Worm (Caenorhabditis elegans): ENCODE measurements around the gene F31E9.6.

DNA sequence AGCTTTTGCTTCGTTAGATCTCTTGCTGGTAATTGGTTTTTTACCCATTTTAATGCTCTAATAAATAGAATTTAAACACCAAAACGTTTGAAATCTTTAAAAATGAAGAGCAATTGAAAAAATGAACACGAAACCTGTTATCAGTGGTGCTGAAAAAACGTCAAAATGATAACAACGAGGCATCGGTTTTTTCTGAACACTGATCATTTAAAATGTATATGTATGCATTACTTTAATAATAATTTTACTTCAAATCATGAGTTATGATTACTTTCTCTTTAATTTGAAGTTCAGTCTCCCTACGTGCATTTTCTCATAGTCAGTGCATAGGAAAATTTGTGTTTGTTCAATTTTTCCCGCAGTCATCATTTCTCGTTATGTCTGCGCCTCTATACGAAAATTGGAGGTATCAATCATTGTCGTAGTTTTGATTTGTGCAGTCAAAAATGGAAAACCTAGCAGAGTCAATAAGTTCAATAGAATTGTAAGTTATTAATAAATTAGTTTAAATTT, 7.5 kb upstream of the F31E9.6 start, which contains the start of gene F31E9.3:
- TF ChIP-seq ztf-11 (tag; optimal IDR thresholded peaks at IDR 0.05) (no peak), ZK546.5 (tag; optimal IDR thresholded peaks at IDR 0.05) (no peak), nhr-12 (tag; optimal IDR thresholded peaks at IDR 0.05) (no peak), unc-62 (GFP tag; optimal IDR thresholded peaks at IDR 0.05) (no peak), egl-5 (tag; optimal IDR thresholded peaks at IDR 0.05) (no peak), skn-1 (tag; optimal IDR thresholded peaks at IDR 0.05) (no peak), hmg-11 (tag; optimal IDR thresholded peaks at IDR 0.05) (no peak), nhr-77 (tag; optimal IDR thresholded peaks at IDR 0.05) (no peak), ceh-82 (tag; optimal IDR thresholded peaks at IDR 0.05) (no peak), nhr-237 (tag; optimal IDR thresholded peaks at IDR 0.05) (no peak), ama-1 (optimal IDR thresholded peaks at IDR 0.05) (no peak), jun-1 (tag; optimal IDR thresholded peaks at IDR 0.05) (no peak), snpc-4 (tag; optimal IDR thresholded peaks at IDR 0.05) (no peak), nhr-28 (tag; optimal IDR thresholded peaks at IDR 0.05) (no peak)

Data from whole organism, L3 larva.